Worm (Caenorhabditis elegans): ENCODE measurements around the gene flp-13.

DNA sequence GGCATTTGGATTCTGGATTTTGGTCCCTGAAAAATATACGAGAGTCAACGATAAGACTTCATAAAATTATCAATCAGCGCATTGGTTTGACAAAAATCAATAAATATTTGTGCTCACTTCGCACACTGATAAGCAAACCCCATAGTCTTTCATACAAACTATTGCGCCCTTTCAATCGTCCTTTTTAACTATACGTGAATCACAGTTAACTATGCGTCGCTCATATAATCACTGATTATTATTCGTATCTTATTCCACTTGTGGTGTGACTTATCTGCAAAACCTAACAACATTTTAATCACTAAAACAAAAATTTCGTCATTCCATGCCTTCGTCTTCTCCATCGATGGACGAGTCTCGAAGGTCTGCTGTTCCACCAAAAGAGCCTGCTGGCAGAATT, 12.6 kb upstream of the flp-13 start, which contains the start of gene nhr-8:
- TF ChIP-seq him-1 (tag; optimal IDR thresholded peaks at IDR 0.05) (no peak), dao-5 (tag; optimal IDR thresholded peaks at IDR 0.05) (no peak)
